Worm (Caenorhabditis elegans): ENCODE measurements around the gene F57G12.1.

Gene F57G12.1

DNA sequence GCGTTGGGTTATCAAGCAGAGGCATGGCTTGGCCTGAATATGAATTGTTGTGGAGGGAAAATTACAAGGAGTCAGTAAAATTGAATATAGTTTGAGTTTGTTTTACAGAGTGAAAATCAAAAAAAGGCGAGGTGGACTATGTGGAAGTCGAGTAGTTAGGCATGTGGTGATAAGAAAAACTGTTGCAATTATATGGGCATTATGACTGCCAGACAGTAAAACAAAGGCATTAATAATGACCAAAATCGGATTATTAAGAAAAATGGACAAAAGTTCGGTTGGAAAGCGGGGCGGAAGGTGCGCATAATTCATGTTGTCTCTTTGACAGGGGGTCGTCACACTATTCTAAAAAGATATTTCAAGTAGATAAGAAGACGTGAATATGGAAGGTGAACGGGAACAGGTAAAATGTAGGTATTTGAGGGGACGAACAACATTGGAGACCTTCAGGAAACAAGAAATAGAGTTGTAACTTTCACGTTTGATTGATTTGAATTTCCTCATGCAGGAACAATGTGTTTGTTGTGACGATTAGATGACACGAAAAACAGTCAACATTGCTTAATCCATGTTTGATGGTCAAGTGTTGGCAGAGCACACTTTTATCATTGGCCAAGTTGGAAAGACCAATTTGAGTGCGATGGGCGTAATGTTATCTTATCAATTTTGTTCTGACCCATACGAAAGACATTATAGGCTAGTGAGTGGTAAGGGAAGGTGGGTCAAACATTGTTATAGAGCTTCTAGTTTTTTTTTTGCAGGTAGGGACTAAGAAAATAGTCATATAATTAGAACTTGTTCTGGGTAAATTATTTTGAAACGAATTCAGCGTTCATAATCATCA is 17.2 kb downstream of the F57G12.1 start, which contains the start of gene mfsd-11:
Gene mfsd-11 (minus strand): TSS at position 51 of the 844 bp plus-strand sequence.
- TF ChIP-seq hmg-1.2 (GFP tag; IDR thresholded peaks at IDR 0.05): no peak
- peak; percentile 9 for TF ChIP-seq nhr-80 (tag; optimal IDR thresholded peaks at IDR 0.05)
- TF ChIP-seq atf-7 (tag; optimal IDR thresholded peaks at IDR 0.05): no peak

- TF ChIP-seq bed-1 (GFP tag; IDR thresholded peaks at IDR 0.05): no peak
- TF ChIP-seq rcor-1 (GFP tag; IDR thresholded peaks at IDR 0.05): no peak
- TF ChIP-seq Y53G8AR.9 (GFP tag; conservative IDR thresholded peaks at IDR 0.05): no peak
- TF ChIP-seq ceh-27 (GFP tag; optimal IDR thresholded peaks at IDR 0.05): no peak
- no peak for TF ChIP-seq nhr-27 (tag; optimal IDR thresholded peaks at IDR 0.05)
- TF ChIP-seq nhr-179 (tag; optimal IDR thresholded peaks at IDR 0.05): no peak
- TF ChIP-seq him-1 (tag; optimal IDR thresholded peaks at IDR 0.05): no peak
- no peak for TF ChIP-seq dox-1 (GFP tag; IDR thresholded peaks at IDR 0.05)
- no peak for TF ChIP-seq fkh-3 (tag; optimal IDR thresholded peaks at IDR 0.05)
- no peak for TF ChIP-seq F37B4.10 (GFP tag; IDR thresholded peaks at IDR 0.05)
- TF ChIP-seq nfya-2 (GFP tag; IDR thresholded peaks at IDR 0.05): no peak
- no peak for TF ChIP-seq hmg-20 (GFP tag; IDR thresholded peaks at IDR 0.05)
- TF ChIP-seq B0019.2 (GFP tag; conservative IDR thresholded peaks at IDR 0.05): no peak
- TF ChIP-seq F10E7.11 (tag; optimal IDR thresholded peaks at IDR 0.05): no peak
These were observed 21.8 kb downstream of the F57G12.1 start, which contains the start of gene znf-474 for ce11 chrX:12149638-12150137. znf-474 (plus strand) TSS chrX:12149924.

ce11 chrX:12146453-12147085 is 24.9 kb downstream of the F57G12.1 start, which contains the start of gene pycr-1:
pycr-1 (plus strand) TSS chrX:12146832.
- TF ChIP-seq Y53G8AR.9 (GFP tag; conservative IDR thresholded peaks at IDR 0.05): no peak
- no peak for TF ChIP-seq F52B5.7 (tag; optimal IDR thresholded peaks at IDR 0.05)
- TF ChIP-seq nhr-80 (tag; optimal IDR thresholded peaks at IDR 0.05): peak; percentile 63

DNA sequence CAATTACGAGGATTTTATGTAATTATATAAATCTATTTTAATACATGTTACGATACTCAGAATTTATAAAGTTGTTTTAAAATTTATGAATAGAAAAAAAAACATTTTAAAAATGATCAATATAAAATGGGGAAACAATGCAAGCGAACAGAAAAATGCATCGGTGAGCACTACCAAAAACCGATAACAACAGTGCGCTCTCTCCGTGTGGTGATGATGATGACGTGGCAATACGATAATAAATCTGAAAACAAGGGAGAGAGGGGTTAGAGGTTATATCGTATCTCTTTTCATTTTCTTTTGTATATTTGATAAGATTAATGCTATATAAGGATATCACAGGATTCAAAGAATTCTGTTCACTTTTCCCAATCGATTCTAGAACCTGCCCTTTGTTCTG is 25.6 kb downstream of the F57G12.1 start:
- TF ChIP-seq unc-62 (GFP tag; optimal IDR thresholded peaks at IDR 0.05) (no peak), B0336.3 (GFP tag; IDR thresholded peaks at IDR 0.05) (no peak), C06A6.2 (GFP tag; conservative IDR thresholded peaks at IDR 0.05) (no peak), B0019.2 (GFP tag; conservative IDR thresholded peaks at IDR 0.05) (no peak), ceh-79 (tag; optimal IDR thresholded peaks at IDR 0.05) (no peak), D2030.7 (GFP tag; IDR thresholded peaks at IDR 0.05) (no peak), F23B12.7 (tag; optimal IDR thresholded peaks at IDR 0.05; ENCODE audit: insufficient read depth) (no peak), dpl-1 (GFP tag; optimal IDR thresholded peaks at IDR 0.05) (no peak), egl-44 (GFP tag; IDR thresholded peaks at IDR 0.05) (no peak), F57A8.1 (GFP tag; optimal IDR thresholded peaks at IDR 0.05) (no peak), T26A5.8 (tag; optimal IDR thresholded peaks at IDR 0.05) (no peak), attf-5 (GFP tag; optimal IDR thresholded peaks at IDR 0.05) (no peak)

DNA sequence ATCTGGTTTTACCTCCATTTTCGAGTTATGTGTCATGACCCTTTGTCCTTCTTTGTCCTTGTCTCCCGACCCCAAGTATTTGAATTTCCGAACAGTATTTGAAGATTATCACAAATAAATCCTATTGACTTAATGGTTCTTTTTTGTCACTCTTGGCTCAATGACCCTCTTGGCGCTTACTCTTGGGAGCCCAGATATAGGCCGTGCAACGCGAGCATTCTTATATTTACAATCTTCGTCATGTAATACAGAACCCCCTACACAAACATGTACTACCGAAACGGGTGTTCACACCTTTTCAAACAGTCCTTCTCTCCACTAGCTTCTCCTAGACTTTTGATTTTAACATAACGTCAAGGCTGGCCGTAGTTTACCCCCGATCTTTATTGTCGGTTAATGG is 27.8 kb downstream of the F57G12.1 start, which contains the start of gene M153.5:
Gene M153.5 (plus strand): TSS at position 301 of the 400 bp plus-strand sequence.
- TF ChIP-seq hlh-26 (GFP tag; conservative IDR thresholded peaks at IDR 0.05) (no peak), hsf-1 (GFP tag; IDR thresholded peaks at IDR 0.05) (no peak), bed-1 (GFP tag; IDR thresholded peaks at IDR 0.05) (no peak), ama-1 (optimal IDR thresholded peaks at IDR 0.05) (no peak), ama-1 (GFP tag; optimal IDR thresholded peaks at IDR 0.05) (no peak), snpc-1.1 (tag; optimal IDR thresholded peaks at IDR 0.05; ENCODE audit: insufficient read depth) (no peak), F33H1.4 (GFP tag; IDR thresholded peaks at IDR 0.05) (no peak), mes-4 (tag; optimal IDR thresholded peaks at IDR 0.05) (no peak), attf-6 (GFP tag; IDR thresholded peaks at IDR 0.05) (no peak), madf-6 (GFP tag; IDR thresholded peaks at IDR 0.05) (no peak), snpc-1.3 (tag; optimal IDR thresholded peaks at IDR 0.05; ENCODE audit: insufficient read depth) (no peak), hmg-20 (GFP tag; IDR thresholded peaks at IDR 0.05) (no peak), madf-3 (GFP tag; IDR thresholded peaks at IDR 0.05) (no peak), athp-1 (tag; optimal IDR thresholded peaks at IDR 0.05) (no peak)
